Fruit fly (Drosophila melanogaster): ENCODE measurements around the gene Fbw5.

dm6 chr2L:6022793-6023192 lies 43.0 kb downstream of the Fbw5 start:
- no peak for TF ChIP-seq insv (optimal IDR thresholded peaks at IDR 0.05)
- TF ChIP-seq h (optimal IDR thresholded peaks at IDR 0.05), result no peak
- TF ChIP-seq Myc (optimal IDR thresholded peaks at IDR 0.05), result no peak
- TF ChIP-seq Sin3A (optimal IDR thresholded peaks at IDR 0.05), result no peak
